Worm (Caenorhabditis elegans) whole organism, L4/young adult: ENCODE measurements around the gene tbx-7.

Experiments
- W03F9.2 ChIP-seq: fragments of 150-350 bp; optimal IDR thresholded peaks from 2 replicates; lab custom pipeline; 2014; ENCODE audit warnings: missing biosample characterization, missing genetic modification characterization
- dao-5 ChIP-seq: sonication (generic microtip); optimal IDR thresholded peaks from 2 replicates; lab custom pipeline; 2016; ENCODE audit warnings: missing genotype, missing genetic modification characterization, moderate library complexity, missing compliant biosample characterization
- him-1 ChIP-seq: sonication (generic microtip); optimal IDR thresholded peaks from 2 replicates; lab custom pipeline; 2016; ENCODE audit warnings: missing genotype, missing genetic modification reagents, missing genetic modification characterization, missing compliant biosample characterization

Gene tbx-7

ce11 chrIII:6028432-6028831 lies at the start of gene tbx-7:
tbx-7 (minus strand) TSS chrIII:6028532.
- no peak for TF ChIP-seq W03F9.2 (tag; lab: Kevin White, UChicago)
- no peak for TF ChIP-seq him-1 (tag; lab: Kevin White, UChicago)
- TF ChIP-seq dao-5 (tag; lab: Kevin White, UChicago): no peak

- no peak for TF ChIP-seq dao-5 (tag; lab: Kevin White, UChicago)
- TF ChIP-seq him-1 (tag; lab: Kevin White, UChicago): no peak
- no peak for TF ChIP-seq W03F9.2 (tag; lab: Kevin White, UChicago)
These were observed 49.6 kb upstream of the tbx-7 start for ce11 chrIII:6077973-6078372.

- no peak for TF ChIP-seq W03F9.2 (tag; lab: Kevin White, UChicago)
- TF ChIP-seq him-1 (tag; lab: Kevin White, UChicago): no peak
- TF ChIP-seq dao-5 (tag; lab: Kevin White, UChicago): no peak
These were observed 45.5 kb upstream of the tbx-7 start for ce11 chrIII:6073673-6074331.

ce11 chrIII:6072937-6073336 lies 44.6 kb upstream of the tbx-7 start:
- TF ChIP-seq W03F9.2 (tag; lab: Kevin White, UChicago): no peak
- TF ChIP-seq dao-5 (tag; lab: Kevin White, UChicago): no peak
- TF ChIP-seq him-1 (tag; lab: Kevin White, UChicago): no peak

ce11 chrIII:6067557-6067956 lies 39.2 kb upstream of the tbx-7 start, which contains the start of gene mapk-15:
mapk-15 (plus strand) TSS chrIII:6067857.
- no peak for TF ChIP-seq dao-5 (tag; lab: Kevin White, UChicago)
- no peak for TF ChIP-seq W03F9.2 (tag; lab: Kevin White, UChicago)
- no peak for TF ChIP-seq him-1 (tag; lab: Kevin White, UChicago)

ce11 chrIII:6056770-6057169 lies 28.4 kb upstream of the tbx-7 start, which contains the start of gene clc-10:
clc-10 (plus strand) TSS chrIII:6057070.
- TF ChIP-seq him-1 (tag; lab: Kevin White, UChicago) (no peak), W03F9.2 (tag; lab: Kevin White, UChicago) (no peak), dao-5 (tag; lab: Kevin White, UChicago) (no peak)

ce11 chrIII:6056179-6056578 lies 27.8 kb upstream of the tbx-7 start:
- no peak for TF ChIP-seq dao-5 (tag; lab: Kevin White, UChicago)
- TF ChIP-seq W03F9.2 (tag; lab: Kevin White, UChicago): no peak
- no peak for TF ChIP-seq him-1 (tag; lab: Kevin White, UChicago)

- TF ChIP-seq dao-5 (tag; lab: Kevin White, UChicago) (no peak), W03F9.2 (tag; lab: Kevin White, UChicago) (no peak), him-1 (tag; lab: Kevin White, UChicago) (no peak)
These were observed 27.4 kb upstream of the tbx-7 start, which contains the start of gene F40H6.5 for ce11 chrIII:6055706-6056105. F40H6.5 (minus strand) TSS chrIII:6055806.

- TF ChIP-seq dao-5 (tag; lab: Kevin White, UChicago) (no peak), him-1 (tag; lab: Kevin White, UChicago) (no peak), W03F9.2 (tag; lab: Kevin White, UChicago) (no peak)
These were observed 18.5 kb upstream of the tbx-7 start, which contains the start of gene tbx-11 for ce11 chrIII:6046881-6047280. tbx-11 (minus strand) TSS chrIII:6046981.

ce11 chrIII:6039370-6039769 lies 11.0 kb upstream of the tbx-7 start, which contains the start of gene ift-139:
ift-139 (minus strand) TSS chrIII:6039470.
- no peak for TF ChIP-seq dao-5 (tag; lab: Kevin White, UChicago)
- TF ChIP-seq W03F9.2 (tag; lab: Kevin White, UChicago): no peak
- no peak for TF ChIP-seq him-1 (tag; lab: Kevin White, UChicago)

ce11 chrIII:6030483-6030882 lies 2.2 kb upstream of the tbx-7 start, which contains the start of gene ZK328.6:
ZK328.6 (minus strand) TSS chrIII:6030583.
- TF ChIP-seq him-1 (tag; lab: Kevin White, UChicago): no peak
- TF ChIP-seq dao-5 (tag; lab: Kevin White, UChicago): no peak
- no peak for TF ChIP-seq W03F9.2 (tag; lab: Kevin White, UChicago)

ce11 chrIII:6019512-6020209 lies 8.7 kb downstream of the tbx-7 start, which contains the start of the genes npp-10 and cyk-3:
npp-10 (minus strand) TSS chrIII:6019562.
cyk-3 (plus strand) TSS chrIII:6020159.
- no peak for TF ChIP-seq W03F9.2 (tag; lab: Kevin White, UChicago)

- no peak for TF ChIP-seq dao-5 (tag; lab: Kevin White, UChicago)
- TF ChIP-seq W03F9.2 (tag; lab: Kevin White, UChicago): no peak
- TF ChIP-seq him-1 (tag; lab: Kevin White, UChicago): no peak
These were observed 17.0 kb downstream of the tbx-7 start for ce11 chrIII:6011310-6011709.
